Worm (Caenorhabditis elegans) whole organism, dauer: ENCODE data around the gene H11E01.3.

Source experiments
- unc-62 ChIP-seq: sonication (generic microtip); optimal IDR thresholded peaks from 2 replicates; lab custom pipeline; 2017; ENCODE audit warnings: missing biosample characterization, missing genetic modification reagents, missing genetic modification characterization

The H11E01.3 gene

ce11 chrX:1604606-1605005 lies at the start of gene H11E01.3:
Gene H11E01.3 (plus strand): TSS chrX:1604906.
- no peak for TF ChIP-seq unc-62 (GFP tag; lab: Kevin White, UChicago)

- no peak for TF ChIP-seq unc-62 (GFP tag; lab: Kevin White, UChicago)
Observed at ce11 chrX:1556917-1557316, 47.8 kb upstream of the H11E01.3 start.

ce11 chrX:1568377-1568776 lies 36.3 kb upstream of the H11E01.3 start, which contains the start of gene H02F09.3:
Gene H02F09.3 (plus strand): TSS chrX:1568677.
- no peak for TF ChIP-seq unc-62 (GFP tag; lab: Kevin White, UChicago)

ce11 chrX:1571949-1572348 lies 32.8 kb upstream of the H11E01.3 start, which contains the start of gene H02F09.2:
Gene H02F09.2 (plus strand): TSS chrX:1572249.
- TF ChIP-seq unc-62 (GFP tag; lab: Kevin White, UChicago), result no peak

ce11 chrX:1576337-1576736 lies 28.4 kb upstream of the H11E01.3 start, which contains the start of gene wrt-9:
Gene wrt-9 (plus strand): TSS chrX:1576637.
- no peak for TF ChIP-seq unc-62 (GFP tag; lab: Kevin White, UChicago)

ce11 chrX:1578682-1579081 lies 26.0 kb upstream of the H11E01.3 start:
- TF ChIP-seq unc-62 (GFP tag; lab: Kevin White, UChicago), result no peak

- no peak for TF ChIP-seq unc-62 (GFP tag; lab: Kevin White, UChicago)
Observed at ce11 chrX:1583980-1584379, 20.7 kb upstream of the H11E01.3 start.

ce11 chrX:1587082-1587481 lies 17.6 kb upstream of the H11E01.3 start:
- TF ChIP-seq unc-62 (GFP tag; lab: Kevin White, UChicago), result no peak

ce11 chrX:1589114-1589902 lies 15.4 kb upstream of the H11E01.3 start:
- TF ChIP-seq unc-62 (GFP tag; lab: Kevin White, UChicago), result no peak

- TF ChIP-seq unc-62 (GFP tag; lab: Kevin White, UChicago), result no peak
Observed at ce11 chrX:1589962-1590361, 14.7 kb upstream of the H11E01.3 start.

ce11 chrX:1598061-1598690 lies 6.5 kb upstream of the H11E01.3 start:
- no peak for TF ChIP-seq unc-62 (GFP tag; lab: Kevin White, UChicago)

- no peak for TF ChIP-seq unc-62 (GFP tag; lab: Kevin White, UChicago)
Observed at ce11 chrX:1599294-1599693, 5.4 kb upstream of the H11E01.3 start.

ce11 chrX:1601563-1601962 lies 3.1 kb upstream of the H11E01.3 start:
- TF ChIP-seq unc-62 (GFP tag; lab: Kevin White, UChicago), result no peak

ce11 chrX:1602548-1602947 lies 2.2 kb upstream of the H11E01.3 start:
- TF ChIP-seq unc-62 (GFP tag; lab: Kevin White, UChicago), result no peak

ce11 chrX:1603027-1603426 lies 1.7 kb upstream of the H11E01.3 start:
- no peak for TF ChIP-seq unc-62 (GFP tag; lab: Kevin White, UChicago)

ce11 chrX:1603709-1604108 lies 997 bp upstream of the H11E01.3 start:
- TF ChIP-seq unc-62 (GFP tag; lab: Kevin White, UChicago), result no peak

ce11 chrX:1612948-1613347 lies 8.2 kb downstream of the H11E01.3 start:
- TF ChIP-seq unc-62 (GFP tag; lab: Kevin White, UChicago), result no peak
